Worm (Caenorhabditis elegans) whole organism, midembryonic: Measurements from ENCODE around the gene srx-80.

ENCODE experiments used
- T22C8.4 ChIP-seq: fragments of 200-800 bp; sonication (Bioruptor generic); IDR thresholded peaks from 2 replicates; pipeline ENCODE4 v1.3.6; 2022; ENCODE audit warnings: missing genetic modification characterization, missing compliant biosample characterization
- cog-1 ChIP-seq: sonication (generic microtip); optimal IDR thresholded peaks from 2 replicates; lab custom pipeline; 2016; ENCODE audit warnings: missing genetic modification characterization, missing compliant biosample characterization
- flt-1 ChIP-seq: fragments of 200-800 bp; sonication (Bioruptor generic); IDR thresholded peaks from 2 replicates; pipeline ENCODE4 v1.3.6; 2022; ENCODE audit warnings: missing genetic modification characterization, missing compliant biosample characterization
- klf-2 ChIP-seq: fragments of 200-800 bp; sonication (Bioruptor generic); conservative IDR thresholded peaks from 2 replicates; pipeline ENCODE4 v1.3.6; 2022; ENCODE audit warnings: missing genetic modification reagents, missing genetic modification characterization, missing compliant biosample characterization
- med-1 ChIP-seq: sonication (generic microtip); optimal IDR thresholded peaks from 2 replicates; lab custom pipeline; 2017; ENCODE audit warnings: missing genetic modification characterization, mild to moderate bottlenecking, missing compliant biosample characterization, antibody characterized with exemption, missing genetic modification reagents; ENCODE audit not compliant: insufficient read depth
- ref-1 ChIP-seq: fragments of 200-800 bp; sonication (Bioruptor generic); conservative IDR thresholded peaks from 2 replicates; pipeline ENCODE4 v1.3.6; 2022; ENCODE audit warnings: missing genetic modification reagents, missing genetic modification characterization, missing compliant biosample characterization
- tab-1 ChIP-seq: fragments of 200-800 bp; sonication (Bioruptor generic); IDR thresholded peaks from 2 replicates; pipeline ENCODE4 v1.3.6; 2022; ENCODE audit warnings: missing genetic modification characterization, missing compliant biosample characterization
- ztf-23 ChIP-seq: fragments of 200-800 bp; sonication (Bioruptor generic); IDR thresholded peaks from 2 replicates; pipeline ENCODE4 v1.3.6; 2022; ENCODE audit warnings: missing genetic modification reagents, missing genetic modification characterization, missing compliant biosample characterization
- ztf-29 ChIP-seq: fragments of 200-800 bp; sonication (Bioruptor generic); IDR thresholded peaks from 2 replicates; pipeline ENCODE4 v1.3.6; 2022; ENCODE audit warnings: missing genetic modification reagents, missing genetic modification characterization, missing compliant biosample characterization

Gene srx-80

DNA sequence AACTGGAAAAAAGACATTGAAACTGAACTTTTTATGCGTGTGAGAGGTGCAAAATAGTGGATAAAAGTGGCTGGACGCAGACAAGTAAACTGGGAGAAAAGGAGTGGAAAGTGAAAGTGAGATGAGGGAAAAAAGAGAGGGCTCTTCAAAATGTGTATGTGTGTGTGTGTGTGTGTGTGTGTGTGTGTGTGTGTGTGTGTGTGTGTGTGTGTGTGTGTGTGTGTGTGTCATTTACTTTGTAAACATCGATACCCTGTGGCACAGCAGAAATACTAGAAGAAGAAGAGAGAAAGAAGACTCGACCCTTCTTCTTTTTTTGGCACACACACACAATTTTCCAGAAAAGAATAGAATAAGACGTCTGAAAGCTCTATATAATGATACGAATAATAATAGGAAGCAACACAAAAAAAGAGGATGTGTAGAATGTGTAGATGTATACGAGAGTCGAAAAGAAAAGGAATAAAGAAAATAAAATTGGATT is 45.1 kb downstream of the srx-80 start:
- 0 out of 2 replicates have a peak, but pooled peaks have one; percentile 27 for TF ChIP-seq ztf-23 (GFP tag; lab: Robert Waterston, UW)
- no peak for TF ChIP-seq med-1 (GFP tag; lab: Kevin White, UChicago)

DNA sequence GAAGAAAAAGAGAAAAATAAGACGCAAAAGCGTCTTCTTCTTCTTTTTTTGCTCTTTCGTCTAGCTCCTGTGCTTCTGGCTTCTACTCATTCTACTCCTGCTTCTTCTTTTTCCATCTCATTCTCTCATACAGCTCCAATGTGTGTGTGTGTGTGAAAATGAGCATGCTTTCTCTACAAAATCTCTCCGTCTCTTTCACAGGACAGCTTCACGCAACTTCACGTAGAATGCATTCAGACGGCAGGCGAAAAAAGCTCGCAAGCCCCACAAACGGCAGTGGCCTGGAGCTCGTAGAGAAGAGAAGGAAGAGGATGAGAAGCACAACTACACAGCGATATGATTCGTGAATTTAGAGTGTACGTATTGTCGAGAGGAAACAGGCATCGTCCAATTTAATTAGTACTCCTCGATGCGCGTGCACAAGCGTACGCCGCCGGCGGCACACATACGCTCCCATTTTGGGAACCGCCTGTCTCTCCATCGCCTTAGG is 47.8 kb downstream of the srx-80 start:
- TF ChIP-seq flt-1 (GFP tag; lab: Robert Waterston, UW) (no peak), cog-1 (tag; lab: Kevin White, UChicago) (no peak), T22C8.4 (GFP tag; lab: Robert Waterston, UW) (no peak), ztf-29 (GFP tag; lab: Robert Waterston, UW) (no peak), med-1 (GFP tag; lab: Kevin White, UChicago) (no peak), tab-1 (no peak), klf-2 (GFP tag; lab: Robert Waterston, UW) (no peak)

DNA sequence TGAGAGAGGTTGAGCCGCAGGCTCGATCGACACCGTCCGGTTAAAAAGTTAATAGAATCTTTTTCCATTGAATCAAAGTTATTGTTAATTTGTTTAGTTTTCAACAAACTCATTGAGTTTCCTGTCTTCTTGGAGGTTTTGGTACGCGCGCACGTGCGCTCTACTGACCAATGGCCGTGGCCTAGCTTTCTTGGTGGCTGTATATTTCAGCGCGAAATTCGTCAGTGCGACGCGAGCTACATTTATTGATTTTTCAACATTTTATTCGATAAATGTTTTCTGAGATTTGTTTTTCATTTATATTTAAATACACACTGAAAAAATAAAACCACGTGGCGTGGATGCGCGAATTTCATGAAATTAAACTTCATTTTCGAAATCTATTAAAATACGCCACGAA is 50.6 kb downstream of the srx-80 start, which contains the start of gene bir-1:
bir-1 (plus strand) TSS at position 312 of the 400 bp plus-strand sequence.
- TF ChIP-seq tab-1 (no peak), ztf-29 (GFP tag; lab: Robert Waterston, UW) (no peak), T22C8.4 (GFP tag; lab: Robert Waterston, UW) (peak; percentile 76), ztf-23 (GFP tag; lab: Robert Waterston, UW) (peak; percentile 69; the same call in 1 of the 2 replicates), med-1 (GFP tag; lab: Kevin White, UChicago) (no peak), klf-2 (GFP tag; lab: Robert Waterston, UW) (no peak), flt-1 (GFP tag; lab: Robert Waterston, UW) (no peak), ref-1 (GFP tag; lab: Robert Waterston, UW) (peak; percentile 57; the same call in 1 of the 2 replicates), cog-1 (tag; lab: Kevin White, UChicago) (peak; percentile 11)
